Worm (Caenorhabditis elegans): Measurements from ENCODE around the gene his-38.

Gene his-38

ce11 chrX:7330685-7331196 lies 21.1 kb upstream of the his-38 start, which contains the start of gene ttr-30:
Gene ttr-30, plus strand, starts transcription at chrX:7330949.
- no peak for TF ChIP-seq lin-39 (tag; optimal IDR thresholded peaks at IDR 0.05)
- no peak for TF ChIP-seq ama-1 (optimal IDR thresholded peaks at IDR 0.05)
- no peak for TF ChIP-seq sem-4 (tag; optimal IDR thresholded peaks at IDR 0.05)
- TF ChIP-seq elt-3 (tag; optimal IDR thresholded peaks at IDR 0.05) = no peak
- no peak for TF ChIP-seq crh-2 (tag; optimal IDR thresholded peaks at IDR 0.05)
- TF ChIP-seq peb-1 (tag; optimal IDR thresholded peaks at IDR 0.05) = no peak
- TF ChIP-seq mab-5 (tag; optimal IDR thresholded peaks at IDR 0.05) = no peak
- no peak for TF ChIP-seq ztf-4 (tag; optimal IDR thresholded peaks at IDR 0.05)
- TF ChIP-seq C34F6.9 (tag; optimal IDR thresholded peaks at IDR 0.05) = no peak
- TF ChIP-seq ceh-16 (tag; optimal IDR thresholded peaks at IDR 0.05) = no peak
- TF ChIP-seq nhr-25 (tag; optimal IDR thresholded peaks at IDR 0.05) = peak; percentile 67
- no peak for TF ChIP-seq nhr-10 (tag; optimal IDR thresholded peaks at IDR 0.05)
- no peak for TF ChIP-seq egl-27 (tag; optimal IDR thresholded peaks at IDR 0.05)
- TF ChIP-seq sma-3 (GFP tag; optimal IDR thresholded peaks at IDR 0.05) = peak; percentile 64
- no peak for TF ChIP-seq unc-62 (GFP tag; optimal IDR thresholded peaks at IDR 0.05)
- TF ChIP-seq Y55F3AM.14 (GFP tag; optimal IDR thresholded peaks at IDR 0.05) = no peak
- TF ChIP-seq unc-55 (GFP tag; optimal IDR thresholded peaks at IDR 0.05) = no peak
- no peak for TF ChIP-seq zag-1 (tag; optimal IDR thresholded peaks at IDR 0.05)
- no peak for TF ChIP-seq lsy-2 (tag; optimal IDR thresholded peaks at IDR 0.05)
- TF ChIP-seq blmp-1 (tag; optimal IDR thresholded peaks at IDR 0.05; ENCODE audit: insufficient read depth) = peak; percentile 80
- no peak for TF ChIP-seq nhr-11 (tag; optimal IDR thresholded peaks at IDR 0.05)
- TF ChIP-seq alr-1 (tag; optimal IDR thresholded peaks at IDR 0.05) = no peak

- peak; percentile 25 for TF ChIP-seq nhr-21 (tag; optimal IDR thresholded peaks at IDR 0.05)
- no peak for TF ChIP-seq crh-2 (tag; optimal IDR thresholded peaks at IDR 0.05)
- TF ChIP-seq sma-3 (GFP tag; optimal IDR thresholded peaks at IDR 0.05) = peak; percentile 65
- TF ChIP-seq nhr-25 (tag; optimal IDR thresholded peaks at IDR 0.05) = peak; percentile 51
- TF ChIP-seq lsy-2 (tag; optimal IDR thresholded peaks at IDR 0.05) = no peak
- TF ChIP-seq nhr-23 (tag; optimal IDR thresholded peaks at IDR 0.05) = no peak
- TF ChIP-seq ztf-1 (GFP tag; conservative IDR thresholded peaks at IDR 0.05) = no peak
- TF ChIP-seq F13H6.1 (tag; optimal IDR thresholded peaks at IDR 0.05) = no peak
- TF ChIP-seq nhr-11 (tag; optimal IDR thresholded peaks at IDR 0.05) = no peak
- peak; percentile 69 for TF ChIP-seq blmp-1 (tag; optimal IDR thresholded peaks at IDR 0.05; ENCODE audit: insufficient read depth)
These were observed 19.9 kb upstream of the his-38 start, which contains the start of gene ttr-59 for ce11 chrX:7329601-7330000. Gene ttr-59, plus strand, starts transcription at chrX:7329818.

ce11 chrX:7328065-7328564 lies 18.4 kb upstream of the his-38 start:
- TF ChIP-seq nhr-11 (tag; optimal IDR thresholded peaks at IDR 0.05) = no peak
- peak; percentile 20 for TF ChIP-seq unc-55 (GFP tag; optimal IDR thresholded peaks at IDR 0.05)
- TF ChIP-seq ZK546.5 (tag; optimal IDR thresholded peaks at IDR 0.05) = no peak
- TF ChIP-seq unc-39 (tag; optimal IDR thresholded peaks at IDR 0.05) = no peak
- TF ChIP-seq ama-1 (optimal IDR thresholded peaks at IDR 0.05) = no peak
- TF ChIP-seq nhr-77 (tag; optimal IDR thresholded peaks at IDR 0.05) = no peak

ce11 chrX:7326967-7327651 lies 17.4 kb upstream of the his-38 start, which contains the start of gene sng-1:
Gene sng-1, plus strand, starts transcription at chrX:7327601.
- TF ChIP-seq nhr-6 (tag; optimal IDR thresholded peaks at IDR 0.05) = no peak
- peak in 1 of 2 experiments; percentile 13 for TF ChIP-seq lsy-2 (tag; optimal IDR thresholded peaks at IDR 0.05)
- peak; percentile 29 for TF ChIP-seq F13H6.1 (tag; optimal IDR thresholded peaks at IDR 0.05)
- TF ChIP-seq nhr-237 (tag; optimal IDR thresholded peaks at IDR 0.05) = no peak
- TF ChIP-seq lin-11 (tag; optimal IDR thresholded peaks at IDR 0.05) = no peak
- no peak for TF ChIP-seq skn-1 (tag; optimal IDR thresholded peaks at IDR 0.05)
- TF ChIP-seq ceh-82 (tag; optimal IDR thresholded peaks at IDR 0.05) = no peak
- TF ChIP-seq blmp-1 (tag; optimal IDR thresholded peaks at IDR 0.05; ENCODE audit: insufficient read depth) = no peak
- TF ChIP-seq nhr-129 (tag; optimal IDR thresholded peaks at IDR 0.05) = peak; percentile 5
- TF ChIP-seq unc-55 (GFP tag; optimal IDR thresholded peaks at IDR 0.05) = peak; percentile 23
- peak; percentile 40 for TF ChIP-seq zag-1 (tag; optimal IDR thresholded peaks at IDR 0.05)
- peak; percentile 43 for TF ChIP-seq C34F6.9 (tag; optimal IDR thresholded peaks at IDR 0.05)
- no peak for TF ChIP-seq mdl-1 (tag; optimal IDR thresholded peaks at IDR 0.05)

Data from whole organism, L2 larva.